Fruit fly (Drosophila melanogaster) whole organism, adult: ENCODE data around the gene CG45676.

Source experiments
- CG11617 ChIP-seq: fragments of 200-800 bp; sonication (Bioruptor generic); optimal IDR thresholded peaks from 2 replicates; lab custom pipeline; 2017; ENCODE audit warnings: mild to moderate bottlenecking, missing biosample characterization, missing genetic modification reagents, missing genetic modification characterization
- CG14711 ChIP-seq: fragments of 200-800 bp; sonication (Bioruptor generic); optimal IDR thresholded peaks from 2 replicates; lab custom pipeline; 2018; ENCODE audit warnings: missing biosample characterization, mild to moderate bottlenecking, missing genetic modification characterization, moderate library complexity
- CG1620 ChIP-seq: fragments of 200-800 bp; sonication (Bioruptor generic); optimal IDR thresholded peaks from 2 replicates; lab custom pipeline; 2016; ENCODE audit warnings: missing biosample characterization, missing genetic modification characterization
- Mnt ChIP-seq: fragments of 200-800 bp; sonication (Bioruptor generic); optimal IDR thresholded peaks from 2 replicates; lab custom pipeline; 2016; ENCODE audit warnings: missing biosample characterization, mild to moderate bottlenecking, missing genetic modification characterization
- cic ChIP-seq: fragments of 200-800 bp; sonication (Bioruptor generic); optimal IDR thresholded peaks from 2 replicates; lab custom pipeline; 2017; ENCODE audit warnings: missing biosample characterization, mild to moderate bottlenecking, missing genetic modification characterization, moderate library complexity
- cnc ChIP-seq, 2 experiments: fragments of >200 bp; optimal IDR thresholded peaks; 2 replicates each; lab custom pipeline; 2017
- kay ChIP-seq: fragments of 200-800 bp; sonication (Bioruptor generic); peaks from one replicate; lab custom pipeline; 2016; ENCODE audit warnings: missing biosample characterization, missing genetic modification characterization, borderline replicate concordance
- ovo ChIP-seq: fragments of 200-800 bp; sonication (Bioruptor generic); optimal IDR thresholded peaks from 2 replicates; lab custom pipeline; 2016; ENCODE audit warnings: missing biosample characterization, missing genetic modification characterization
- pad ChIP-seq: fragments of 200-800 bp; sonication (Bioruptor generic); optimal IDR thresholded peaks from 3 replicates; lab custom pipeline; 2017; ENCODE audit warnings: missing biosample characterization, missing genetic modification characterization, mild to moderate bottlenecking, moderate library complexity, missing genetic modification reagents
- tj ChIP-seq: fragments of 200-800 bp; sonication (Bioruptor generic); optimal IDR thresholded peaks from 3 replicates; lab custom pipeline; 2017; ENCODE audit warnings: missing biosample characterization, mild to moderate bottlenecking, missing genetic modification characterization, moderate library complexity

DNA sequence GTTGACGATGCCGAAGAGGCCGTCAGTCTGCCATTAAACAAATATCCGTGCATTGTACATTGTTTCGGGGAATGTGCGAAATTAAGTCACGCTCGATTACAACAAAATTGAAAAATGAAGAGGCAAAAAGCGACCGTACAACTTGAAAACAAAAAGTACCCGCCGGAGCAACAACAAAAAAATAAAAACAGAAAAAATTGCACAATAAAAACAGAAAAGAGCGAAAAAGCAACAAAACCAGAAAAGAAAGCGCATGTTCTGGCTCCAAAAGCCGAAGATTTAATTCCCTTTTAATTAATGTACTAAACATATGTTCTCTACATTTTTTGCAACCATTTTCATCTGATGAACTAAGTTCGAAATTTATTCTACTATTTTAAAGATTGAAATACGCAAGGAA lies 37.9 kb downstream of the CG45676 start:
- TF ChIP-seq cic (GFP tag; lab: Kevin White, UChicago) (no peak), CG14711 (tag; lab: Kevin White, UChicago) (no peak), CG1620 (no peak), ovo (GFP tag; lab: Kevin White, UChicago) (no peak), cnc (optimal IDR thresholded peaks at IDR 0.05; lab: Kevin White, UChicago) (no peak), pad (GFP tag; lab: Kevin White, UChicago) (no peak), CG11617 (no peak), tj (no peak), kay (GFP tag; lab: Kevin White, UChicago) (no peak), Mnt (GFP tag; lab: Kevin White, UChicago) (no peak)
